Worm (Caenorhabditis elegans) whole organism, L4 larva: ENCODE measurements around the gene bre-1.

Experiments
- aly-2 ChIP-seq: sonication (generic microtip); optimal IDR thresholded peaks from 2 replicates; lab custom pipeline; 2018; ENCODE audit warnings: missing biosample characterization, missing genetic modification characterization
- ceh-32 ChIP-seq: sonication (generic microtip); optimal IDR thresholded peaks from 2 replicates; lab custom pipeline; 2016; ENCODE audit warnings: mild to moderate bottlenecking, missing genetic modification characterization, missing compliant biosample characterization; ENCODE audit not compliant: poor library complexity
- fos-1 ChIP-seq: fragments of 150-350 bp; optimal IDR thresholded peaks from 2 replicates; lab custom pipeline; 2014; ENCODE audit warnings: missing biosample characterization, missing genetic modification characterization
- lin-39 ChIP-seq: fragments of 150-350 bp; optimal IDR thresholded peaks from 2 replicates; lab custom pipeline; 2014; ENCODE audit warnings: missing biosample characterization, missing genetic modification reagents, missing genetic modification characterization
- mdl-1 ChIP-seq, 2 experiments: fragments of 150-350 bp in 1 of 2; sonication (generic microtip) in 1 of 2; optimal IDR thresholded peaks; 2 replicates each; lab custom pipeline; 2014 to 2017; ENCODE audit warnings: missing biosample characterization in 2 of 2, missing genetic modification characterization in 2 of 2
- nhr-11 ChIP-seq: fragments of 150-350 bp; optimal IDR thresholded peaks from 2 replicates; lab custom pipeline; 2014; ENCODE audit warnings: missing biosample characterization, missing genetic modification characterization
- nhr-25 ChIP-seq: sonication (generic microtip); optimal IDR thresholded peaks from 2 replicates; lab custom pipeline; 2017; ENCODE audit warnings: missing genetic modification characterization, mild to moderate bottlenecking, missing compliant biosample characterization, antibody characterized with exemption, moderate library complexity, borderline replicate concordance; ENCODE audit not compliant: insufficient read depth
- skn-1 ChIP-seq: fragments of 150-350 bp; optimal IDR thresholded peaks from 2 replicates; lab custom pipeline; 2014; ENCODE audit warnings: missing biosample characterization, missing genetic modification characterization
- ztf-11 ChIP-seq: fragments of 150-350 bp; optimal IDR thresholded peaks from 2 replicates; lab custom pipeline; 2014; ENCODE audit warnings: missing biosample characterization, missing genetic modification characterization

DNA sequence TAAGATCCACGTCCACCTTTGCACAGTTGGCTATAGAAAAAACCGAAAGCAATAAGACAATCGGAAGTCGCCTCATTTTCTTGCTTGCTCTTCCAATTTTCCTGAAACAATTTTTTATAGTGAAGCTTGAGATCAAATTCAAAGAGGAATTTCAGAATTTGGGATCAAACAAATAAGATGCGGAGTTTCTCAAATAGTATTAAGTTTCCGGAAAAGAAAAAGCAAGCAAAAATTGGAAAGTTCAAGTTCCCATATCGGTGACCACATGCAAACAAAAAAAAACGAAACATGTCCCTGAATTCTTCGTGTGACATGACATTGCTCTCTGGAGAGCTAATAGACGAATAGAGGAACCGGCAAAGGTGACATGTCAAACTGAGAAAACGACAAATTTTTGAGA lies 18.2 kb downstream of the bre-1 start, which contains the start of gene unc-129:
- TF ChIP-seq ceh-32 (tag; lab: Kevin White, UChicago) = no peak
- no peak for TF ChIP-seq mdl-1 (tag; optimal IDR thresholded peaks at IDR 0.05; lab: Kevin White, UChicago)
- no peak for TF ChIP-seq fos-1
- TF ChIP-seq lin-39 (tag; lab: Kevin White, UChicago) = no peak
- TF ChIP-seq ztf-11 (tag; lab: Kevin White, UChicago) = no peak
- TF ChIP-seq nhr-25 (tag; lab: Kevin White, UChicago) = no peak
- TF ChIP-seq aly-2 (tag; lab: Kevin White, UChicago) = no peak
- no peak for TF ChIP-seq nhr-11 (tag; lab: Kevin White, UChicago)
- TF ChIP-seq skn-1 (tag; lab: Kevin White, UChicago) = no peak
